Fruit fly (Drosophila melanogaster) whole organism, embryonic: Measurements from ENCODE around the gene Cpr65Au.
A peak's percentile ranks its signal among the peaks of the same experiment; 100 is the strongest.

Experiments
- Aef1 ChIP-seq: fragments of 200-800 bp; sonication (Bioruptor generic); IDR thresholded peaks from 3 replicates; pipeline ENCODE4 v1.3.6; 2022; ENCODE audit warnings: missing biosample characterization, missing genetic modification characterization
- B-H1 ChIP-seq: fragments of 200-800 bp; sonication (Bioruptor generic); IDR thresholded peaks from 3 replicates; pipeline ENCODE4 v1.3.6; 2022; ENCODE audit warnings: missing biosample characterization, missing genetic modification characterization
- CG10147 ChIP-seq: fragments of 200-800 bp; sonication (Bioruptor generic); optimal IDR thresholded peaks from 2 replicates; lab custom pipeline; 2019; ENCODE audit warnings: missing biosample characterization, mild to moderate bottlenecking, missing genetic modification characterization, moderate library complexity
- CG10274 ChIP-seq: fragments of 200-800 bp; sonication (Bioruptor generic); optimal IDR thresholded peaks from 3 replicates; lab custom pipeline; 2017; ENCODE audit warnings: missing biosample characterization, mild to moderate bottlenecking, missing genetic modification characterization
- CG11398 ChIP-seq: fragments of 200-800 bp; sonication (Bioruptor generic); optimal IDR thresholded peaks from 2 replicates; lab custom pipeline; 2016; ENCODE audit warnings: missing biosample characterization, missing genetic modification characterization
- CG11723 ChIP-seq: fragments of 200-800 bp; sonication (Bioruptor generic); optimal IDR thresholded peaks from 2 replicates; lab custom pipeline; 2017; ENCODE audit warnings: missing biosample characterization, mild to moderate bottlenecking, missing genetic modification characterization
- CG12744 ChIP-seq: fragments of 200-800 bp; sonication (Bioruptor generic); optimal IDR thresholded peaks from 2 replicates; lab custom pipeline; 2016; ENCODE audit warnings: missing biosample characterization, missing genetic modification characterization
- CG13424 ChIP-seq: fragments of 200-800 bp; sonication (Bioruptor generic); optimal IDR thresholded peaks from 2 replicates; lab custom pipeline; 2019; ENCODE audit warnings: missing biosample characterization, mild to moderate bottlenecking, missing genetic modification characterization, moderate library complexity
- CG14710 ChIP-seq: fragments of 200-800 bp; sonication (Bioruptor generic); optimal IDR thresholded peaks from 3 replicates; lab custom pipeline; 2019; ENCODE audit warnings: missing biosample characterization, mild to moderate bottlenecking, missing genetic modification characterization, moderate library complexity
- CG16813 ChIP-seq: fragments of 200-800 bp; sonication (Bioruptor generic); IDR thresholded peaks from 3 replicates; pipeline ENCODE4 v1.3.6; 2022; ENCODE audit warnings: missing biosample characterization, missing genetic modification characterization; ENCODE audit not compliant: partially characterized antibody
- CG17361 ChIP-seq: fragments of 200-800 bp; sonication (Bioruptor generic); IDR thresholded peaks from 3 replicates; pipeline ENCODE4 v1.3.6; 2022; ENCODE audit warnings: missing biosample characterization, missing genetic modification characterization
- CG17385 ChIP-seq: fragments of 200-800 bp; sonication (Bioruptor generic); optimal IDR thresholded peaks from 3 replicates; lab custom pipeline; 2018; ENCODE audit warnings: missing biosample characterization, mild to moderate bottlenecking, missing genetic modification characterization
- CG17568 ChIP-seq: fragments of 200-800 bp; sonication (Bioruptor generic); optimal IDR thresholded peaks from 2 replicates; lab custom pipeline; 2018; ENCODE audit warnings: missing biosample characterization, mild to moderate bottlenecking, missing genetic modification characterization, moderate library complexity
- CG2889 ChIP-seq: fragments of 200-800 bp; sonication (Bioruptor generic); IDR thresholded peaks from 3 replicates; pipeline ENCODE4 v1.3.6; 2022; ENCODE audit warnings: missing biosample characterization, missing genetic modification characterization
- CG3163 ChIP-seq: fragments of 200-800 bp; sonication (Bioruptor generic); optimal IDR thresholded peaks from 3 replicates; lab custom pipeline; 2016; ENCODE audit warnings: missing biosample characterization, missing genetic modification characterization
- CG34422 ChIP-seq: fragments of 200-800 bp; sonication (Bioruptor generic); IDR thresholded peaks from 3 replicates; pipeline ENCODE4 v1.3.6; 2022; ENCODE audit warnings: missing biosample characterization, missing genetic modification characterization
- CG4617 ChIP-seq: fragments of 200-800 bp; sonication (Bioruptor generic); optimal IDR thresholded peaks from 3 replicates; lab custom pipeline; 2016; ENCODE audit warnings: missing biosample characterization, missing genetic modification characterization, borderline replicate concordance
- CG7745 ChIP-seq: fragments of 200-800 bp; sonication (Bioruptor generic); optimal IDR thresholded peaks from 2 replicates; lab custom pipeline; 2018; ENCODE audit warnings: missing biosample characterization, mild to moderate bottlenecking, missing genetic modification characterization, moderate library complexity
- CG8359 ChIP-seq: fragments of 200-800 bp; sonication (Bioruptor generic); optimal IDR thresholded peaks from 2 replicates; lab custom pipeline; 2017; ENCODE audit warnings: missing biosample characterization, mild to moderate bottlenecking, missing genetic modification characterization, borderline replicate concordance
- CkIIα-i1 ChIP-seq: fragments of 200-800 bp; sonication (Bioruptor generic); IDR thresholded peaks from 2 replicates; pipeline ENCODE4 v1.3.6; 2022; ENCODE audit warnings: missing biosample characterization, missing genetic modification characterization
- Dfd ChIP-seq, 2 experiments: fragments of >200 bp; optimal IDR thresholded peaks; 2 replicates each; lab custom pipeline; 2017; ENCODE audit warnings: missing biosample characterization in 2 of 2, missing genetic modification characterization in 2 of 2
- Doc2 ChIP-seq: fragments of 200-800 bp; sonication (Bioruptor generic); IDR thresholded peaks from 2 replicates; pipeline ENCODE4 v1.3.6; 2022; ENCODE audit warnings: missing biosample characterization, missing genetic modification characterization
- Ets65A ChIP-seq: fragments of 200-800 bp; sonication (Bioruptor generic); peaks from one replicate; lab custom pipeline; 2016; ENCODE audit warnings: missing biosample characterization, missing genetic modification characterization
- Fer3 ChIP-seq: fragments of 200-800 bp; sonication (Bioruptor generic); optimal IDR thresholded peaks from 2 replicates; lab custom pipeline; 2018; ENCODE audit warnings: missing biosample characterization, mild to moderate bottlenecking, missing genetic modification characterization, moderate library complexity
- Lim3 ChIP-seq: fragments of 200-800 bp; sonication (Bioruptor generic); IDR thresholded peaks from 2 replicates; pipeline ENCODE4 v1.3.6; 2022; ENCODE audit warnings: missing biosample characterization, missing genetic modification characterization
- MESR4 ChIP-seq: fragments of 200-800 bp; sonication (Bioruptor generic); optimal IDR thresholded peaks from 2 replicates; lab custom pipeline; 2018; ENCODE audit warnings: missing biosample characterization, mild to moderate bottlenecking, missing genetic modification characterization, moderate library complexity
- Max ChIP-seq: fragments of 200-800 bp; sonication (Bioruptor generic); optimal IDR thresholded peaks from 2 replicates; lab custom pipeline; 2016; ENCODE audit warnings: missing biosample characterization, mild to moderate bottlenecking, missing genetic modification characterization
- Ravus ChIP-seq: fragments of 200-800 bp; sonication (Bioruptor generic); IDR thresholded peaks from 2 replicates; pipeline ENCODE4 v1.3.6; 2022; ENCODE audit warnings: missing biosample characterization, missing genetic modification characterization
- Side ChIP-seq: fragments of 200-800 bp; sonication (Bioruptor generic); optimal IDR thresholded peaks from 2 replicates; lab custom pipeline; 2016; ENCODE audit warnings: missing biosample characterization, missing genetic modification characterization
- Sry-δ ChIP-seq: fragments of 200-800 bp; sonication (Bioruptor generic); optimal IDR thresholded peaks from 2 replicates; lab custom pipeline; 2016; ENCODE audit warnings: missing biosample characterization, missing genetic modification characterization
- bbx ChIP-seq: fragments of 200-800 bp; sonication (Bioruptor generic); IDR thresholded peaks from 2 replicates; pipeline ENCODE4 v1.3.6; 2022; ENCODE audit warnings: missing biosample characterization, missing genetic modification characterization; ENCODE audit not compliant: partially characterized antibody
- caup ChIP-seq: fragments of 200-800 bp; sonication (Bioruptor generic); optimal IDR thresholded peaks from 3 replicates; lab custom pipeline; 2017; ENCODE audit warnings: missing biosample characterization, mild to moderate bottlenecking, missing genetic modification characterization, moderate library complexity; ENCODE audit not compliant: severe bottlenecking
- esg ChIP-seq: fragments of 200-800 bp; sonication (Bioruptor generic); conservative IDR thresholded peaks from 2 replicates; pipeline ENCODE4 v1.3.6; 2022; ENCODE audit warnings: missing biosample characterization, missing genetic modification characterization
- fd102C ChIP-seq: fragments of 200-800 bp; sonication (Bioruptor generic); optimal IDR thresholded peaks from 2 replicates; lab custom pipeline; 2018; ENCODE audit warnings: missing biosample characterization, mild to moderate bottlenecking, missing genetic modification characterization, moderate library complexity
- fu2 ChIP-seq: fragments of 200-800 bp; sonication (Bioruptor generic); optimal IDR thresholded peaks from 2 replicates; lab custom pipeline; 2016; ENCODE audit warnings: missing biosample characterization, missing genetic modification characterization
- ind ChIP-seq: fragments of 200-800 bp; sonication (Bioruptor generic); optimal IDR thresholded peaks from 3 replicates; lab custom pipeline; 2016; ENCODE audit warnings: missing biosample characterization, missing genetic modification characterization
- kay ChIP-seq: fragments of 200-800 bp; sonication (Bioruptor generic); optimal IDR thresholded peaks from 2 replicates; lab custom pipeline; 2016; ENCODE audit warnings: missing biosample characterization, missing genetic modification characterization
- kni ChIP-seq: fragments of 200-800 bp; sonication (Bioruptor generic); optimal IDR thresholded peaks from 3 replicates; lab custom pipeline; 2017; ENCODE audit warnings: mild to moderate bottlenecking, missing biosample characterization, missing genetic modification reagents, missing genetic modification characterization
- lilli ChIP-seq: fragments of 200-800 bp; sonication (Bioruptor generic); optimal IDR thresholded peaks from 3 replicates; lab custom pipeline; 2016; ENCODE audit warnings: missing biosample characterization, missing genetic modification characterization
- lola ChIP-seq, 3 experiments: fragments of >200 bp in 2 of 3; fragments of 200-800 bp in 1 of 3; sonication (Bioruptor generic) in 1 of 3; optimal IDR thresholded peaks; 2 replicates each; lab custom pipeline; 2017 to 2019; ENCODE audit warnings: missing biosample characterization in 3 of 3, missing genetic modification characterization in 3 of 3, mild to moderate bottlenecking in 1 of 3, moderate library complexity in 1 of 3
- mam ChIP-seq: fragments of 200-800 bp; sonication (Bioruptor generic); optimal IDR thresholded peaks from 3 replicates; lab custom pipeline; 2016; ENCODE audit warnings: missing biosample characterization, missing genetic modification characterization
- mirr ChIP-seq: fragments of 200-800 bp; sonication (Bioruptor generic); optimal IDR thresholded peaks from 3 replicates; lab custom pipeline; 2018; ENCODE audit warnings: missing biosample characterization, mild to moderate bottlenecking, missing genetic modification characterization
- nmo ChIP-seq: fragments of 200-800 bp; sonication (Bioruptor generic); optimal IDR thresholded peaks from 2 replicates; lab custom pipeline; 2018; ENCODE audit warnings: missing biosample characterization, mild to moderate bottlenecking, missing genetic modification characterization, moderate library complexity
- oc ChIP-seq: fragments of 200-800 bp; sonication (Bioruptor generic); optimal IDR thresholded peaks from 2 replicates; lab custom pipeline; 2018; ENCODE audit warnings: missing biosample characterization, mild to moderate bottlenecking, missing genetic modification characterization, moderate library complexity
- pho ChIP-seq: fragments of 200-800 bp; sonication (Bioruptor generic); optimal IDR thresholded peaks from 2 replicates; lab custom pipeline; 2016; ENCODE audit warnings: missing biosample characterization, missing genetic modification characterization
- shn ChIP-seq: fragments of 200-800 bp; sonication (Bioruptor generic); optimal IDR thresholded peaks from 3 replicates; lab custom pipeline; 2016; ENCODE audit warnings: missing biosample characterization, missing genetic modification characterization
- sima ChIP-seq: fragments of 200-800 bp; sonication (Bioruptor generic); optimal IDR thresholded peaks from 2 replicates; lab custom pipeline; 2016; ENCODE audit warnings: missing biosample characterization, missing genetic modification characterization
- slou ChIP-seq: fragments of 200-800 bp; sonication (Bioruptor generic); optimal IDR thresholded peaks from 3 replicates; lab custom pipeline; 2016; ENCODE audit warnings: missing biosample characterization, missing genetic modification characterization
- ssp ChIP-seq: fragments of 200-800 bp; sonication (Bioruptor generic); IDR thresholded peaks from 2 replicates; pipeline ENCODE4 v1.3.6; 2022; ENCODE audit warnings: missing biosample characterization, missing genetic modification characterization
- trem ChIP-seq: fragments of 200-800 bp; optimal IDR thresholded peaks from 3 replicates; lab custom pipeline; 2019; ENCODE audit warnings: missing biosample characterization, mild to moderate bottlenecking, missing genetic modification characterization, moderate library complexity
- vvl ChIP-seq: fragments of 200-800 bp; sonication (Bioruptor generic); IDR thresholded peaks from 2 replicates; pipeline ENCODE4 v1.3.6; 2022; ENCODE audit warnings: missing biosample characterization, missing genetic modification characterization
- yki ChIP-seq: fragments of >200 bp; optimal IDR thresholded peaks from 3 replicates; lab custom pipeline; 2018

The Cpr65Au gene

dm6 chr3L:6085988-6086387, 45.9 kb downstream of the Cpr65Au start (continued):
- TF ChIP-seq CG34422 (GFP tag; lab: Robert Waterston, UW), result no peak
- TF ChIP-seq CG17568 (GFP tag; lab: Kevin White, UChicago), result no peak
- no peak for TF ChIP-seq ind (GFP tag; lab: Kevin White, UChicago)
- no peak for TF ChIP-seq CG16813
- no peak for TF ChIP-seq CG3163 (GFP tag; lab: Kevin White, UChicago)
- no peak for TF ChIP-seq Max (GFP tag; lab: Kevin White, UChicago)
- no peak for TF ChIP-seq CG10147 (GFP tag; lab: Kevin White, UChicago)
- TF ChIP-seq oc (tag; lab: Kevin White, UChicago), result no peak
- TF ChIP-seq CG8359 (GFP tag; lab: Kevin White, UChicago), result no peak
- no peak for TF ChIP-seq mirr (GFP tag; lab: Kevin White, UChicago)
- TF ChIP-seq lola (GFP tag; optimal IDR thresholded peaks at IDR 0.05; lab: Kevin White, UChicago), result no peak
- TF ChIP-seq bbx (GFP tag; lab: Robert Waterston, UW), result no peak
- peak; percentile 40 for TF ChIP-seq lilli
- no peak for TF ChIP-seq Lim3 (GFP tag; lab: Robert Waterston, UW)
- no peak for TF ChIP-seq CG7745
- TF ChIP-seq kni (GFP tag; lab: Kevin White, UChicago), result no peak
- no peak for TF ChIP-seq Aef1 (GFP tag; lab: Robert Waterston, UW)
- no peak for TF ChIP-seq B-H1
- TF ChIP-seq CG10274 (GFP tag; lab: Kevin White, UChicago), result no peak
- TF ChIP-seq Ets65A, result peak; percentile 70
- no peak for TF ChIP-seq CG14710 (tag; lab: Kevin White, UChicago)
- no peak for TF ChIP-seq CG11398 (GFP tag; lab: Kevin White, UChicago)
- no peak for TF ChIP-seq Dfd (GFP tag; optimal IDR thresholded peaks at IDR 0.05; lab: Kevin White, UChicago)
- TF ChIP-seq esg (GFP tag; lab: Robert Waterston, UW), result 0 out of 2 replicates have a peak, but pooled peaks have one; percentile 15
- no peak for TF ChIP-seq MESR4 (GFP tag; lab: Kevin White, UChicago)
- no peak for TF ChIP-seq kay (GFP tag; lab: Kevin White, UChicago)
- TF ChIP-seq CG4617 (GFP tag; lab: Kevin White, UChicago), result no peak
- TF ChIP-seq Sry-δ, result no peak
- no peak for TF ChIP-seq CG12744 (GFP tag; lab: Kevin White, UChicago)
- TF ChIP-seq CkIIα-i1 (GFP tag; lab: Robert Waterston, UW), result no peak
- no peak for TF ChIP-seq yki (lab: Kevin White, UChicago)
- TF ChIP-seq ssp (GFP tag; lab: Robert Waterston, UW), result no peak
- peak; percentile 10 for TF ChIP-seq CG17385 (GFP tag; lab: Kevin White, UChicago)
- peak; percentile 46 for TF ChIP-seq CG13424
- TF ChIP-seq Fer3 (tag; lab: Kevin White, UChicago), result no peak
- 0 out of 3 replicates have a peak, but pooled peaks have one; percentile 12 for TF ChIP-seq CG17361 (GFP tag; lab: Robert Waterston, UW)
- TF ChIP-seq sima (GFP tag; lab: Kevin White, UChicago), result no peak
- peak; percentile 38 for TF ChIP-seq pho
- TF ChIP-seq CG11723 (GFP tag; lab: Kevin White, UChicago), result no peak
- TF ChIP-seq Doc2, result no peak
- no peak for TF ChIP-seq caup
- TF ChIP-seq nmo (GFP tag; lab: Kevin White, UChicago), result peak; percentile 24
- peak; percentile 47 for TF ChIP-seq mam
- no peak for TF ChIP-seq fd102C (GFP tag; lab: Kevin White, UChicago)
- no peak for TF ChIP-seq Ravus (GFP tag; lab: Robert Waterston, UW)
- no peak for TF ChIP-seq vvl (GFP tag; lab: Robert Waterston, UW)
- TF ChIP-seq Side (GFP tag; lab: Kevin White, UChicago), result no peak
- no peak for TF ChIP-seq trem (tag; lab: Kevin White, UChicago)
- no peak for TF ChIP-seq fu2
- TF ChIP-seq CG2889 (GFP tag; lab: Robert Waterston, UW), result 0 out of 3 replicates have a peak, but pooled peaks have one; percentile 33
- no peak for TF ChIP-seq slou
- no peak for TF ChIP-seq shn (GFP tag; lab: Kevin White, UChicago)
